Comparison of ENCODE assay signal across 1 worm cellular context in genomic region chrIV:2327317-2327716, ce11.
TF ChIP-seq lines count a peak whose summit lies in the region.

No protein-coding gene starts in this region.

TF ChIP-seq in whole organism, L4 larva, 104 proteins besides CTCF, POLR2A, EP300 and RAD21 (continued from another document):
- no peak for TF ChIP-seq dmd-8 (GFP tag; IDR thresholded peaks at IDR 0.05; lab: Robert Waterston, UW)
- no peak for TF ChIP-seq dmd-6 (GFP tag; IDR thresholded peaks at IDR 0.05; lab: Robert Waterston, UW)
- TF ChIP-seq sdz-12 (GFP tag; optimal IDR thresholded peaks at IDR 0.05; lab: Kevin White, UChicago) = no peak
- no peak for TF ChIP-seq zip-2 (tag; optimal IDR thresholded peaks at IDR 0.05; lab: Kevin White, UChicago)
- no peak for TF ChIP-seq dve-1 (tag; optimal IDR thresholded peaks at IDR 0.05; lab: Kevin White, UChicago; ENCODE audit: insufficient read depth)
- no peak for TF ChIP-seq zag-1 (tag; optimal IDR thresholded peaks at IDR 0.05; lab: Kevin White, UChicago)
- TF ChIP-seq tra-1 (GFP tag; IDR thresholded peaks at IDR 0.05; lab: Robert Waterston, UW) = no peak
- no peak for TF ChIP-seq F10B5.3 (tag; optimal IDR thresholded peaks at IDR 0.05; lab: Kevin White, UChicago)
- 0 out of 2 replicates have a peak, but pooled peaks have one; percentile 5 for TF ChIP-seq F26F4.8 (GFP tag; conservative IDR thresholded peaks at IDR 0.05; lab: Robert Waterston, UW)
- TF ChIP-seq Y48G9A.11 (GFP tag; IDR thresholded peaks at IDR 0.05; lab: Robert Waterston, UW) = 0 out of 2 replicates have a peak, but pooled peaks have one; percentile 7
- TF ChIP-seq ceh-62 (tag; optimal IDR thresholded peaks at IDR 0.05; lab: Kevin White, UChicago) = no peak
- no peak for TF ChIP-seq nhr-11 (tag; optimal IDR thresholded peaks at IDR 0.05; lab: Kevin White, UChicago)
- no peak for TF ChIP-seq lin-1 (GFP tag; IDR thresholded peaks at IDR 0.05; lab: Robert Waterston, UW)
- TF ChIP-seq nhr-42 (GFP tag; IDR thresholded peaks at IDR 0.05; lab: Robert Waterston, UW) = no peak
- no peak for TF ChIP-seq nhr-111 (GFP tag; optimal IDR thresholded peaks at IDR 0.05; lab: Kevin White, UChicago)
- TF ChIP-seq ztf-11 (tag; optimal IDR thresholded peaks at IDR 0.05; lab: Kevin White, UChicago) = no peak
- no peak for TF ChIP-seq ZK546.5 (tag; optimal IDR thresholded peaks at IDR 0.05; lab: Kevin White, UChicago)
- no peak for TF ChIP-seq jun-1 (tag; optimal IDR thresholded peaks at IDR 0.05; lab: Kevin White, UChicago)
- no peak for TF ChIP-seq hlh-30 (tag; optimal IDR thresholded peaks at IDR 0.05; lab: Kevin White, UChicago; ENCODE audit: insufficient read depth)
- no peak for TF ChIP-seq snpc-4 (tag; optimal IDR thresholded peaks at IDR 0.05; lab: Kevin White, UChicago)
- TF ChIP-seq Y75B8A.6 (GFP tag; IDR thresholded peaks at IDR 0.05; lab: Robert Waterston, UW) = no peak
- TF ChIP-seq madf-5 (GFP tag; IDR thresholded peaks at IDR 0.05; lab: Robert Waterston, UW) = no peak
- no peak for TF ChIP-seq dmd-9 (GFP tag; IDR thresholded peaks at IDR 0.05; lab: Robert Waterston, UW)
- TF ChIP-seq lir-3 (tag; optimal IDR thresholded peaks at IDR 0.05; lab: Kevin White, UChicago) = no peak
- no peak for TF ChIP-seq zip-11 (GFP tag; IDR thresholded peaks at IDR 0.05; lab: Robert Waterston, UW)
- TF ChIP-seq lsy-2 (tag; optimal IDR thresholded peaks at IDR 0.05; lab: Kevin White, UChicago) = no peak
- TF ChIP-seq rbr-2 (tag; optimal IDR thresholded peaks at IDR 0.05; lab: Kevin White, UChicago) = no peak
- TF ChIP-seq hif-1 (tag; optimal IDR thresholded peaks at IDR 0.05; lab: Kevin White, UChicago) = no peak
- TF ChIP-seq aha-1 (tag; lab: Kevin White, UChicago) = no peak
- no peak for TF ChIP-seq mxl-3 (GFP tag; optimal IDR thresholded peaks at IDR 0.05; lab: Kevin White, UChicago)
- peak; percentile 57; the same call in 1 of the 2 replicates for TF ChIP-seq lim-7 (GFP tag; IDR thresholded peaks at IDR 0.05; lab: Robert Waterston, UW)
- no peak for TF ChIP-seq lin-39 (tag; optimal IDR thresholded peaks at IDR 0.05; lab: Kevin White, UChicago)
- TF ChIP-seq ceh-44 (GFP tag; IDR thresholded peaks at IDR 0.05; lab: Robert Waterston, UW) = no peak
